Worm (Caenorhabditis elegans) whole organism, L4 larva: ENCODE data around the gene rde-1.

Experiments used
- F26F4.8 ChIP-seq: fragments of 200-800 bp; sonication (Bioruptor generic); conservative IDR thresholded peaks from 2 replicates; pipeline ENCODE4 v1.3.6; 2022; ENCODE audit warnings: missing genetic modification characterization, missing compliant biosample characterization
- R02D3.7 ChIP-seq: fragments of 150-350 bp; sonication (generic microtip); optimal IDR thresholded peaks from 3 replicates; lab custom pipeline; 2014; ENCODE audit warnings: missing biosample characterization, missing genetic modification characterization
- T26A8.4 ChIP-seq: fragments of 200-800 bp; sonication (Bioruptor generic); IDR thresholded peaks from 2 replicates; pipeline ENCODE4 v1.3.6; 2022; ENCODE audit warnings: missing genetic modification characterization, missing compliant biosample characterization
- Y48G9A.11 ChIP-seq: fragments of 200-800 bp; sonication (Bioruptor generic); IDR thresholded peaks from 2 replicates; pipeline ENCODE4 v1.3.6; 2022; ENCODE audit warnings: missing genetic modification reagents, missing genetic modification characterization, missing compliant biosample characterization
- Y5F2A.4 ChIP-seq: fragments of 200-800 bp; sonication (Bioruptor generic); optimal IDR thresholded peaks from 2 replicates; lab custom pipeline; 2018; ENCODE audit warnings: mild to moderate bottlenecking, missing genetic modification characterization, missing compliant biosample characterization
- Y75B8A.6 ChIP-seq: fragments of 200-800 bp; sonication (Bioruptor generic); IDR thresholded peaks from 2 replicates; pipeline ENCODE4 v1.3.6; 2022; ENCODE audit warnings: missing genetic modification reagents, missing genetic modification characterization, missing compliant biosample characterization
- aha-1 ChIP-seq: fragments of 150-350 bp; peaks from one replicate; lab custom pipeline; 2014; ENCODE audit warnings: missing biosample characterization, missing genetic modification characterization
- aly-2 ChIP-seq: sonication (generic microtip); optimal IDR thresholded peaks from 2 replicates; lab custom pipeline; 2018; ENCODE audit warnings: missing biosample characterization, missing genetic modification characterization
- arid-1 ChIP-seq: fragments of 200-800 bp; sonication (Bioruptor generic); conservative IDR thresholded peaks from 2 replicates; pipeline ENCODE4 v1.3.6; 2022; ENCODE audit warnings: missing genetic modification reagents, missing genetic modification characterization, missing compliant biosample characterization
- ceh-20 ChIP-seq: fragments of 200-800 bp; sonication (Bioruptor generic); IDR thresholded peaks from 2 replicates; pipeline ENCODE4 v1.3.6; 2022; ENCODE audit warnings: missing genetic modification reagents, missing genetic modification characterization, missing compliant biosample characterization
- ceh-32 ChIP-seq: sonication (generic microtip); optimal IDR thresholded peaks from 2 replicates; lab custom pipeline; 2016; ENCODE audit warnings: mild to moderate bottlenecking, missing genetic modification characterization, missing compliant biosample characterization; ENCODE audit not compliant: poor library complexity
- ceh-62 ChIP-seq: sonication (generic microtip); optimal IDR thresholded peaks from 2 replicates; lab custom pipeline; 2017; ENCODE audit warnings: missing biosample characterization, missing genetic modification characterization
- ceh-82 ChIP-seq: sonication (generic microtip); optimal IDR thresholded peaks from 2 replicates; lab custom pipeline; 2017; ENCODE audit warnings: missing biosample characterization, missing genetic modification characterization
- ctbp-1 ChIP-seq: fragments of 200-800 bp; sonication (Bioruptor generic); IDR thresholded peaks from 2 replicates; pipeline ENCODE4 v1.3.6; 2022; ENCODE audit warnings: missing genetic modification reagents, missing genetic modification characterization, missing compliant biosample characterization
- dmd-6 ChIP-seq: fragments of 200-800 bp; sonication (Bioruptor generic); IDR thresholded peaks from 2 replicates; pipeline ENCODE4 v1.3.6; 2022; ENCODE audit warnings: missing genetic modification reagents, missing genetic modification characterization, missing compliant biosample characterization
- dpl-1 ChIP-seq: fragments of 150-350 bp; optimal IDR thresholded peaks from 2 replicates; lab custom pipeline; 2014; ENCODE audit warnings: missing biosample characterization, missing genetic modification reagents, missing genetic modification characterization
- dve-1 ChIP-seq: sonication (generic microtip); optimal IDR thresholded peaks from 2 replicates; lab custom pipeline; 2017; ENCODE audit warnings: antibody characterized with exemption, mild to moderate bottlenecking, missing genetic modification characterization, missing compliant biosample characterization; ENCODE audit not compliant: insufficient read depth
- egl-43 ChIP-seq: fragments of 200-800 bp; sonication (Bioruptor generic); IDR thresholded peaks from 2 replicates; pipeline ENCODE4 v1.3.6; 2022; ENCODE audit warnings: missing genetic modification reagents, missing genetic modification characterization, missing compliant biosample characterization
- fkh-10 ChIP-seq: fragments of 150-350 bp; optimal IDR thresholded peaks from 2 replicates; lab custom pipeline; 2014; ENCODE audit warnings: missing biosample characterization, missing genetic modification reagents, missing genetic modification characterization
- hlh-11 ChIP-seq: fragments of 200-800 bp; sonication (Bioruptor generic); optimal IDR thresholded peaks from 2 replicates; lab custom pipeline; 2018; ENCODE audit warnings: mild to moderate bottlenecking, missing genetic modification characterization, missing compliant biosample characterization
- hmg-1.1 ChIP-seq: fragments of 200-800 bp; sonication (Bioruptor generic); IDR thresholded peaks from 2 replicates; pipeline ENCODE4 v1.3.6; 2022; ENCODE audit warnings: missing genetic modification reagents, missing genetic modification characterization, missing compliant biosample characterization
- jun-1 ChIP-seq: fragments of 150-350 bp; optimal IDR thresholded peaks from 2 replicates; lab custom pipeline; 2014; ENCODE audit warnings: missing biosample characterization, missing genetic modification reagents, missing genetic modification characterization
- lim-7 ChIP-seq: fragments of 200-800 bp; sonication (Bioruptor generic); IDR thresholded peaks from 2 replicates; pipeline ENCODE4 v1.3.6; 2022; ENCODE audit warnings: missing genetic modification characterization, missing compliant biosample characterization
- lin-13 ChIP-seq: fragments of 150-350 bp; optimal IDR thresholded peaks from 2 replicates; lab custom pipeline; 2014; ENCODE audit warnings: missing biosample characterization, missing genetic modification reagents, missing genetic modification characterization
- lin-15B ChIP-seq: fragments of 150-350 bp; sonication (generic microtip); optimal IDR thresholded peaks from 3 replicates; lab custom pipeline; 2014; ENCODE audit warnings: missing biosample characterization, missing genetic modification characterization
- lin-38 ChIP-seq: fragments of 200-800 bp; sonication (Bioruptor generic); IDR thresholded peaks from 2 replicates; pipeline ENCODE4 v1.3.6; 2022; ENCODE audit warnings: missing genetic modification reagents, missing genetic modification characterization, missing compliant biosample characterization
- lin-39 ChIP-seq: fragments of 150-350 bp; optimal IDR thresholded peaks from 2 replicates; lab custom pipeline; 2014; ENCODE audit warnings: missing biosample characterization, missing genetic modification reagents, missing genetic modification characterization
- mes-2 ChIP-seq: sonication (generic microtip); optimal IDR thresholded peaks from 2 replicates; lab custom pipeline; 2016; ENCODE audit warnings: missing genotype, mild to moderate bottlenecking, missing genetic modification characterization, missing compliant biosample characterization; ENCODE audit not compliant: poor library complexity, severe bottlenecking
- mxl-2 ChIP-seq: fragments of 200-800 bp; sonication (Bioruptor generic); conservative IDR thresholded peaks from 2 replicates; pipeline ENCODE4 v1.3.6; 2022; ENCODE audit warnings: missing genetic modification reagents, missing genetic modification characterization, missing compliant biosample characterization
- mxl-3 ChIP-seq: fragments of 200-800 bp; sonication (Bioruptor generic); optimal IDR thresholded peaks from 2 replicates; lab custom pipeline; 2018; ENCODE audit warnings: mild to moderate bottlenecking, missing genetic modification characterization, missing compliant biosample characterization
- nhr-102 ChIP-seq: sonication (generic microtip); optimal IDR thresholded peaks from 2 replicates; lab custom pipeline; 2016; ENCODE audit warnings: mild to moderate bottlenecking, missing genetic modification characterization, moderate library complexity, missing compliant biosample characterization
- nhr-111 ChIP-seq: fragments of 200-800 bp; sonication (Bioruptor generic); optimal IDR thresholded peaks from 2 replicates; lab custom pipeline; 2018; ENCODE audit warnings: mild to moderate bottlenecking, missing genetic modification characterization, missing compliant biosample characterization
- nhr-25 ChIP-seq: sonication (generic microtip); optimal IDR thresholded peaks from 2 replicates; lab custom pipeline; 2017; ENCODE audit warnings: missing genetic modification characterization, mild to moderate bottlenecking, missing compliant biosample characterization, antibody characterized with exemption, moderate library complexity, borderline replicate concordance; ENCODE audit not compliant: insufficient read depth
- nhr-28 ChIP-seq: fragments of 150-350 bp; optimal IDR thresholded peaks from 2 replicates; lab custom pipeline; 2014; ENCODE audit warnings: missing biosample characterization, missing genetic modification characterization
- nhr-77 ChIP-seq: fragments of 150-350 bp; optimal IDR thresholded peaks from 2 replicates; lab custom pipeline; 2014; ENCODE audit warnings: missing biosample characterization, missing genetic modification characterization
- pha-4 ChIP-seq, 2 experiments: fragments of 150-350 bp in 1 of 2; fragments of 200-800 bp in 1 of 2; sonication (Bioruptor generic) in 1 of 2; IDR thresholded peaks in 1 of 2; optimal IDR thresholded peaks in 1 of 2; 2 replicates each; pipeline versions ENCODE4 v1.3.6 to Lab custom; 2014 to 2022; ENCODE audit warnings: missing genetic modification characterization in 2 of 2, missing genetic modification reagents in 2 of 2, missing biosample characterization in 1 of 2, missing compliant biosample characterization in 1 of 2
- php-3 ChIP-seq: fragments of 200-800 bp; sonication (Bioruptor generic); IDR thresholded peaks from 2 replicates; pipeline ENCODE4 v1.3.6; 2022; ENCODE audit warnings: missing genetic modification reagents, missing genetic modification characterization, missing compliant biosample characterization
- pqm-1 ChIP-seq: sonication (generic microtip); optimal IDR thresholded peaks from 2 replicates; lab custom pipeline; 2017; ENCODE audit warnings: missing biosample characterization, missing genetic modification characterization
- rbr-2 ChIP-seq: sonication (generic microtip); optimal IDR thresholded peaks from 2 replicates; lab custom pipeline; 2016; ENCODE audit warnings: missing genotype, missing genetic modification characterization, missing compliant biosample characterization
- saeg-2 ChIP-seq: fragments of 200-800 bp; sonication (Bioruptor generic); IDR thresholded peaks from 2 replicates; pipeline ENCODE4 v1.3.6; 2022; ENCODE audit warnings: missing genetic modification reagents, missing genetic modification characterization, missing compliant biosample characterization
- sdz-12 ChIP-seq: fragments of 200-800 bp; sonication (Bioruptor generic); optimal IDR thresholded peaks from 2 replicates; lab custom pipeline; 2018; ENCODE audit warnings: mild to moderate bottlenecking, missing genetic modification characterization, missing compliant biosample characterization
- set-16 ChIP-seq: fragments of 200-800 bp; sonication (Bioruptor generic); IDR thresholded peaks from 2 replicates; pipeline ENCODE4 v1.3.6; 2022; ENCODE audit warnings: missing genetic modification reagents, missing genetic modification characterization, missing compliant biosample characterization
- spr-1 ChIP-seq: sonication (generic microtip); optimal IDR thresholded peaks from 2 replicates; lab custom pipeline; 2016; ENCODE audit warnings: mild to moderate bottlenecking, missing genetic modification characterization, missing compliant biosample characterization
- spr-3 ChIP-seq: fragments of 200-800 bp; sonication (Bioruptor generic); optimal IDR thresholded peaks from 2 replicates; lab custom pipeline; 2018; ENCODE audit warnings: mild to moderate bottlenecking, missing genetic modification characterization, missing compliant biosample characterization
- unc-39 ChIP-seq: sonication (generic microtip); optimal IDR thresholded peaks from 2 replicates; lab custom pipeline; 2017; ENCODE audit warnings: missing biosample characterization, missing genetic modification characterization
- unc-62 ChIP-seq, 3 experiments: fragments of 150-350 bp in 1 of 3; sonication (generic microtip); optimal IDR thresholded peaks in 2 of 3; peaks in 1 of 3; 1 replicate in 1 of 3; 2 replicates in 2 of 3; lab custom pipeline; 2014 to 2017; ENCODE audit warnings: missing biosample characterization in 3 of 3, missing genetic modification characterization in 3 of 3, missing genetic modification reagents in 3 of 3, missing genotype in 1 of 3
- zip-11 ChIP-seq: fragments of 200-800 bp; sonication (Bioruptor generic); IDR thresholded peaks from 2 replicates; pipeline ENCODE4 v1.3.6; 2022; ENCODE audit warnings: missing genetic modification characterization, missing compliant biosample characterization

The rde-1 gene

DNA sequence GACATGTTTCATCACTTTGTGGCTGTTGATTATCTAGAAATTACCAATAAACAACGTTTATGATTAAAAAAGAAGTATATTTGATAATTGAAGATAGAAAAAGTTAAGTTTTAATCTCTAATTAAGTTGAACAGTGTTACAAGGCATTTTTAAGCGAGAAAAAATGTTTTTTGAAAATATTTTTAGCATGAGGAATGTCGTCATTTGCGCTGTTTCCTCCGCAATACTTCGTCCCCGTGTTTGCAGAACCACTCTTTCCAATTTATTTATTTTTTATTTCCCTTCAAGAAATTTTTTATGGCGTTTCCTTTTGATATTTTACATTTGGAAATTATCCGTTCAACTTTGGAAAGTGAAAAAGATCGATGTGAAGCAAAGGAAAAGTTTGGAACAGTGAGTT, at the start of gene rde-1, which contains the start of gene trpp-6:
Gene rde-1 (minus strand): TSS at position 33 of the 400 bp plus-strand sequence.
Gene trpp-6 (plus strand): TSS at position 286 of the 400 bp plus-strand sequence.
- TF ChIP-seq aha-1 (tag; lab: Kevin White, UChicago) (peak; percentile 70), lim-7 (GFP tag; lab: Robert Waterston, UW) (no peak)

DNA sequence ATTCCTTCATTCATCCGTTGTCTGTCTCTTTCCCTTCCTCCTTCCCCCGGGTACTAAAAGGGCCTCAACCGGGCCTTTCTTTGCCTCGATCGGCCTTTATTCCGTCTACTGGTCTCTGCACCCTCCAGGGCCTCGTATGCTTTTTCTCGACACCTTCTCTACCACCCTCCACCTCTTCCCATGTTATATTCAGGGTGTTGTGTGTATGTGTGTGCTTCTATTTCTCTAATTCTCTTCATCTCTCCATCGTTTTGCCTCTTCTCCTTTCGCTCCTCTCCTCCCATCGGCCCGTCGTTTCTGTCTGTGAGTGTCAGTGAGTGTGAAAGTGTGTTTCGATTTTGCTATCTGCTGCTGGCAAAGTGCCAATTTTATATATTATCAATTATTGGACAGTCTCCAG, 48.4 kb upstream of the rde-1 start:
- TF ChIP-seq mxl-3 (GFP tag; lab: Kevin White, UChicago) (peak; percentile 68), T26A8.4 (GFP tag; lab: Robert Waterston, UW) (peak; percentile 45; the same call in 1 of the 2 replicates), unc-39 (tag; lab: Kevin White, UChicago) (no peak), ctbp-1 (peak; percentile 60; the same call in 1 of the 2 replicates), mxl-2 (GFP tag; lab: Robert Waterston, UW) (no peak), zip-11 (GFP tag; lab: Robert Waterston, UW) (no peak), lin-38 (no peak; the same call in 1 of the 2 replicates), saeg-2 (no peak), F26F4.8 (GFP tag; lab: Robert Waterston, UW) (no peak), jun-1 (tag; lab: Kevin White, UChicago) (peak; percentile 55), fkh-10 (no peak), mes-2 (tag; lab: Kevin White, UChicago) (peak; percentile 82), pqm-1 (tag; lab: Kevin White, UChicago) (peak; percentile 58), hlh-11 (tag; lab: Kevin White, UChicago) (peak; percentile 91), lin-15B (no peak), spr-1 (tag; lab: Kevin White, UChicago) (peak; percentile 47), spr-3 (peak; percentile 39), egl-43 (GFP tag; lab: Robert Waterston, UW) (no peak), nhr-111 (no peak), dpl-1 (GFP tag; lab: Kevin White, UChicago) (peak; percentile 30), pha-4 (GFP tag; IDR thresholded peaks at IDR 0.05; lab: Robert Waterston, UW) (peak; percentile 25; the same call in 1 of the 2 replicates), pha-4 (tag; optimal IDR thresholded peaks at IDR 0.05; lab: Kevin White, UChicago) (peak; percentile 22), dmd-6 (GFP tag; lab: Robert Waterston, UW) (peak; percentile 88), R02D3.7 (no peak), ceh-20 (GFP tag; lab: Robert Waterston, UW) (peak; percentile 56; the same call in 1 of the 2 replicates), Y48G9A.11 (no peak), sdz-12 (no peak), ceh-82 (tag; lab: Kevin White, UChicago) (no peak), lin-39 (no peak), ceh-62 (tag; lab: Kevin White, UChicago) (no peak), dve-1 (peak; percentile 91), nhr-77 (tag; lab: Kevin White, UChicago) (peak; percentile 65), php-3 (GFP tag; lab: Robert Waterston, UW) (no peak), nhr-28 (tag; lab: Kevin White, UChicago) (peak; percentile 90), unc-62 (GFP tag; optimal IDR thresholded peaks at IDR 0.05 in 1 of 2; lab: Kevin White, UChicago) (peak in 1 of 2 experiments; percentile 32), unc-62 (tag; optimal IDR thresholded peaks at IDR 0.05; lab: Kevin White, UChicago) (no peak), rbr-2 (peak; percentile 77), Y75B8A.6 (no peak), ceh-32 (tag; lab: Kevin White, UChicago) (peak; percentile 20), set-16 (GFP tag; lab: Robert Waterston, UW) (peak; percentile 46), nhr-102 (tag; lab: Kevin White, UChicago) (peak; percentile 54), lin-13 (peak; percentile 70), hmg-1.1 (peak; percentile 82), nhr-25 (tag; lab: Kevin White, UChicago) (peak; percentile 1), aha-1 (tag; lab: Kevin White, UChicago) (peak; percentile 97), Y5F2A.4 (GFP tag; lab: Kevin White, UChicago) (no peak), aly-2 (no peak), arid-1 (GFP tag; lab: Robert Waterston, UW) (peak; percentile 43; the same call in 1 of the 2 replicates)
